Worm (Caenorhabditis elegans) whole organism, midembryonic: ENCODE data around the gene Y49F6B.19.
A peak's percentile ranks its signal among the peaks of the same experiment; 100 is the strongest.

Experiments
- cog-1 ChIP-seq: sonication (generic microtip); optimal IDR thresholded peaks from 2 replicates; lab custom pipeline; 2016; ENCODE audit warnings: missing genetic modification characterization, missing compliant biosample characterization
- ztf-23 ChIP-seq: fragments of 200-800 bp; sonication (Bioruptor generic); IDR thresholded peaks from 2 replicates; pipeline ENCODE4 v1.3.6; 2022; ENCODE audit warnings: missing genetic modification reagents, missing genetic modification characterization, missing compliant biosample characterization

- TF ChIP-seq ztf-23 (GFP tag; lab: Robert Waterston, UW) (peak; percentile 87; the same call in 1 of the 2 replicates), cog-1 (tag; lab: Kevin White, UChicago) (peak; percentile 87)
These were observed 6.9 kb upstream of the Y49F6B.19 start, which contains the start of gene clec-126 for ce11 chrII:3518961-3519544.
